Worm (Caenorhabditis elegans) whole organism, late embryonic: ENCODE measurements around the gene ckb-1.

Source experiments
- ama-1 ChIP-seq: fragments of 150-350 bp; optimal IDR thresholded peaks from 2 replicates; lab custom pipeline; 2014
- ceh-18 ChIP-seq: sonication (generic microtip); optimal IDR thresholded peaks from 2 replicates; lab custom pipeline; 2016; ENCODE audit warnings: missing genetic modification characterization, missing compliant biosample characterization
- ceh-19 ChIP-seq: fragments of 200-800 bp; sonication (Bioruptor generic); optimal IDR thresholded peaks from 2 replicates; lab custom pipeline; 2018; ENCODE audit warnings: mild to moderate bottlenecking, missing genetic modification characterization, missing compliant biosample characterization
- ceh-22 ChIP-seq: sonication (generic microtip); optimal IDR thresholded peaks from 2 replicates; lab custom pipeline; 2017; ENCODE audit warnings: missing biosample characterization, missing genetic modification characterization
- ceh-24 ChIP-seq: sonication (generic microtip); optimal IDR thresholded peaks from 2 replicates; lab custom pipeline; 2016; ENCODE audit warnings: mild to moderate bottlenecking, missing genetic modification characterization, missing compliant biosample characterization
- ceh-30 ChIP-seq: fragments of 150-350 bp; optimal IDR thresholded peaks from 2 replicates; lab custom pipeline; 2014; ENCODE audit warnings: missing biosample characterization, missing genetic modification characterization
- eyg-1 ChIP-seq: sonication (generic microtip); optimal IDR thresholded peaks from 2 replicates; lab custom pipeline; 2016; ENCODE audit warnings: missing genotype, missing genetic modification characterization, missing compliant biosample characterization
- fax-1 ChIP-seq: sonication (generic microtip); optimal IDR thresholded peaks from 2 replicates; lab custom pipeline; 2016; ENCODE audit warnings: missing genotype, missing genetic modification characterization, missing compliant biosample characterization
- gmeb-2 ChIP-seq: sonication (generic microtip); optimal IDR thresholded peaks from 2 replicates; lab custom pipeline; 2016; ENCODE audit warnings: missing genetic modification characterization, inconsistent platforms, missing compliant biosample characterization
- nhr-232 ChIP-seq: sonication (generic microtip); optimal IDR thresholded peaks from 2 replicates; lab custom pipeline; 2016; ENCODE audit warnings: missing genetic modification characterization, missing compliant biosample characterization
- npax-4 ChIP-seq: sonication (generic microtip); optimal IDR thresholded peaks from 2 replicates; lab custom pipeline; 2016; ENCODE audit warnings: missing genetic modification characterization, missing compliant biosample characterization
- pha-4 ChIP-seq: fragments of 150-350 bp; optimal IDR thresholded peaks from 2 replicates; lab custom pipeline; 2018; ENCODE audit warnings: missing biosample characterization, missing genetic modification reagents, missing genetic modification characterization

DNA sequence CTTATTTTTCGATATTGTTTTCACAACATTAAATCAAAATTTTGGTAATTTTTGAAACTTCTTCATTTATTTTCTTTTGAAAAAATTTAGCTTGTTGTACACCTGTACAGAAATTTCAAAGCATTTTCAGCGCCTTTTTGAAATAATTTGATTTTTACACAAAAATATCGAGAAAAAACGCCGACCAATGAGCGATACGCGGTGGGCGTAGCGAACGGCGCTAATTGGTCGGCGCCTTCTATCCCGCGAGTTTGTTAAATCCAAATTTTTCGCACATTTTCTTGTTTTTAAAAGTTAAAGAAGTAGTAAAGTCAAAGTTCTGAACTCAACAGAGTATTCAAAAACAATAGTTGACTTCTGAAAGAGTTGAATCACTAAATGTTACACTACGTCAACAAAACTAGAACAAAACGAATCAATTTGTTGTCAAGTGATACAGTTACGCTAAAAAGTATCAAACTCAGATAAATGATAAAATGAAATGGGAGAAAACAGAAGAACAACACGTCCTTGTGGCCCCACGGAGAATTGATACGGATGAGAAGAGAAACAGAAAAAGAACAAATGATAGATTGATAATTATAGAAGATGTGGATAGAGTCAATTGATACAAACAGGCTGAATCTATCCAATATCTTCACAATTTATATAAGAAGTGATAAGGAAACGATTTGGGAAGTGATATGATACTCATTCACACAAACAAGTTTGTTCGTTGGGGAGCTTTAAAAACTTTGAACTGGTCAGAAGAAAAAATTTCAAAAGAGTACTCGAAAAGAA is 36.7 kb upstream of the ckb-1 start:
- TF ChIP-seq ceh-30 (tag; lab: Kevin White, UChicago) (no peak), pha-4 (tag; lab: Kevin White, UChicago) (no peak), gmeb-2 (no peak), nhr-232 (tag; lab: Kevin White, UChicago) (no peak), eyg-1 (no peak), ceh-19 (GFP tag; lab: Kevin White, UChicago) (no peak), npax-4 (no peak), ceh-24 (tag; lab: Kevin White, UChicago) (no peak), ceh-18 (tag; lab: Kevin White, UChicago) (no peak), ceh-22 (tag; lab: Kevin White, UChicago) (no peak), fax-1 (tag; lab: Kevin White, UChicago) (no peak), ama-1 (lab: Kevin White, UChicago) (no peak)
